Fruit fly (Drosophila melanogaster) S2 (cell line): Measurements from ENCODE around the gene Gip.

Experiments used
- CG8478 ChIP-seq: fragments of >200 bp; optimal IDR thresholded peaks from 2 replicates; lab custom pipeline; 2018
- CTCF ChIP-seq, 2 experiments: fragments of >200 bp; optimal IDR thresholded peaks; 2 replicates each; lab custom pipeline; 2018

Gip gene

dm6 chrX:10333352-10333751, 3.7 kb upstream of the Gip start, which contains the start of gene CG43740:
CG43740 (plus strand) TSS chrX:10333652.
- TF ChIP-seq CG8478 (lab: Kevin White, UChicago), result no peak

- no peak for TF ChIP-seq CTCF (optimal IDR thresholded peaks at IDR 0.05; lab: Kevin White, UChicago)
- no peak for TF ChIP-seq CG8478 (lab: Kevin White, UChicago)
Observed at dm6 chrX:10331718-10332117, 2.0 kb upstream of the Gip start, which contains the start of gene CG15306. CG15306 (minus strand) TSS chrX:10331818.

DNA sequence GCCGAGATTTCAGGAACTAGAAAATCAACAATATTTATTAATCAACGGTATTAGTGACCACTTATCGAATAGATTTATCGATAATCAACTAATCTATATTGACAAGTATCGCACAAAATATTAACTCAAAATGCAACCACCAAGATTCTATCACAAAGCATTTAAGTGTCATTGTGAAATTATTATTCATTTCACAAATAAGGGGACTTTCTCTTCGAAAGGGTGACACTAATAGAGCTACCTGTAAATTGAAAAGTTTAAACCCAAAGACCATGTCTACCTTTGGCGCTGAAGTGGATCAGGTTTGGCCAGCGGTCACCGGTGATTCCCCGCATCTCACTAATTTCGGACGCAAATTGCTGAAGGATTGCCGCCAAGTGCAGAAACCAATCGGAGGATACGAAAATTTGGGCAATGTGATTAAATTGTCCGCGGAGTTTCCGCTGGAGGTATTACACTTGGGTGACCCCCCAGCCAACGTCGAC, 3.3 kb downstream of the Gip start, which contains the start of gene CG2909:
Gene CG2909 (plus strand): TSS at position 119 of the 485 bp plus-strand sequence.
- TF ChIP-seq CG8478 (lab: Kevin White, UChicago) (no peak), CTCF (optimal IDR thresholded peaks at IDR 0.05; lab: Kevin White, UChicago) (no peak)

DNA sequence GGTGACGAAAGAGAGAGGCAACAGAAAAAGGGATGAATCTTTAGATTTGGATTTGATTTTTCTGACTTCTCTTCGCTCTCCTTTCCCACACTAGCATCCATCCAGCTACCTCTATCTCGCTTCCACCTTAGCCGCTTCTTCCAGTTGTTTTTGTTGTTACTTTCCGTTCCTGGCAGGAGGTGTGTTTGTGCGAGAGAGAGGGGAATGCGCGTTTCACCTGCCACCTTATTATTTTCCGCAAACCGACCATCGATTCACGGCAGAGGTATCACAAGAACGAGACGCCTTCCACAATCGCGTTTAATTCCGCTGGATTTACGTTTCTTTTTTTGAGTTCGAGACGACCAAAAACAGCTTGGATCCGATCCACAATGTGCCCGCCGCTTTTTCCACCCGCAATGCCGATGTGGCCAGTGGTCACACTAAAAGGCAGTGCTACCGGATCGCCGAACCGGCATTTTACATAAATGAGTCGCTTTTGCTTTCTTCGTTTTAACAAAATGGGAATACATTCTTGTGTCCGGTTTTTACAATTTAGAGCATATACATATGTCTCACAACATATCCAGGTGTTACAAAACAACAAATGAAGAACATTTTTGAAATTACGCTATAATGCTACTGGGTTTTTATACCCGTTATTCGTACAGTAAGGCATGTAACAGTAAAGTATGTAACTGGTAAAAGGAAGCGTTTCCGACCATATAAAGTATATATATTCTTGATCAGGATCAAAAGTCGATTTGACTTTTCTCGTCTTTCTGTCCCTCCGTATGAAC, 3.9 kb downstream of the Gip start, which contains the start of gene alpha-Man-Ia:
Gene alpha-Man-Ia (minus strand): TSS at position 392 of the 779 bp plus-strand sequence.
- TF ChIP-seq CG8478 (lab: Kevin White, UChicago) (no peak), CTCF (optimal IDR thresholded peaks at IDR 0.05; lab: Kevin White, UChicago) (peak in 1 of 2 experiments; percentile 21)

DNA sequence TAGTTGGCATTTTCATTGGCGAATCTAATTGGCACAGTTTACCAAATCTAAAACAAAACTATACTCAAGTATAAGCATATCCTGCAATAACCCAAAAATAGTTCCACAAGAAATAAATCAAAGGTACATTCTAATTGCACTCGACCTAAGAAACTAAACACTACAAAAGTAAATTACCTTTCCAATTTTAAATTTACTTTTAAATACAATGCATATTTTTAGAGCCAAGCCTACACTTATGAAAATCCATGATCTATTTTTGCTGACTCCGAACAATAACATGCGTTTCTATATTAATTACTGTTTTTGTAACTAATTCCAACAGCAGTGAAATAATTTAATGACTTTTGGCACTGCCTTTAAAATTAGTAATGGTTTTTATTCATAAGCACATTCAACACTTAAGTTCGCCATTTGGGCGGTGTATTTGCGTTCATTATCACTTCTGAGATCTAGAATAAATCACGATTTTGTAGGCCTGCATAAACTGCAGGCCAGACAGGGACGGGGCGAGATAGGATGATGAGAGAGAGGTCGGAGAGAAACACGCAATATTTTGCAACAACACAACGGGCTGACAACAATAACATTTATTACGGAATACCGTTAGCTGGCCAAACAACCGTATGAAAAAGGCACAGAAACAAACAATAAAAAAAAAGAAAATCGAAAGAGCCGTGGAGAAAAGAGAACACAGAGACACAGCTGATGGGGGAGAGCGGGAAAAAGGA, 4.7 kb downstream of the Gip start:
- no peak for TF ChIP-seq CTCF (optimal IDR thresholded peaks at IDR 0.05; lab: Kevin White, UChicago)
- TF ChIP-seq CG8478 (lab: Kevin White, UChicago), result no peak

dm6 chrX:10322292-10322691, 7.4 kb downstream of the Gip start:
- TF ChIP-seq CG8478 (lab: Kevin White, UChicago) (no peak), CTCF (optimal IDR thresholded peaks at IDR 0.05; lab: Kevin White, UChicago) (no peak)

dm6 chrX:10320425-10320978, 9.2 kb downstream of the Gip start:
- TF ChIP-seq CG8478 (lab: Kevin White, UChicago), result no peak
- TF ChIP-seq CTCF (optimal IDR thresholded peaks at IDR 0.05; lab: Kevin White, UChicago), result no peak

- no peak for TF ChIP-seq CTCF (optimal IDR thresholded peaks at IDR 0.05; lab: Kevin White, UChicago)
- TF ChIP-seq CG8478 (lab: Kevin White, UChicago), result no peak
Observed at dm6 chrX:10318962-10319571, 10.6 kb downstream of the Gip start.

DNA sequence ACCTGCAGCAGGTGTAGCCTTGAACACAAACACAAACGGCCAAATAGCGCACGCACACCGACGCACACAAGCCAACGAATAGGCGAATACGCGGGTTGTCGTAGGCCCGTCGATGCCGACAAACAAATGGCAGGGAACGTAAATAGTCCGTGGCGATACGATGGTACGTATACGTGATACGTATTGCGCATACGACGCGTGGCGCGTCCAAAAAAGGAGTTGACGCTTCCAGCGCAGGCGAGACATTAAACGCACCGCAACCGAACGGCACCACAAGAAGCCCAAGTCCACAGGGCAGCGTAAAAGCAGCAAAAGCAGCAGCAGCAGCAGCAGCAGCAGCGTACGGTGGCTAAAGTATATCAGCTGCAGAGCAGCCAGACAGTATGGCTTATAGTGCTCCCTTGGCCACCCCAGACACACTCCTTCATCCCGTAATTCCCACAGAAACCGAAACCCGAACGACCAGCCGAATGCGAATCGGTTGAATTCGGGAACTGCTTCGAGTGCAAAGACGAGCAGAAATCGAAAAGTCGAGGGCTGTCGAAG, 11.2 kb downstream of the Gip start:
- TF ChIP-seq CG8478 (lab: Kevin White, UChicago), result no peak

DNA sequence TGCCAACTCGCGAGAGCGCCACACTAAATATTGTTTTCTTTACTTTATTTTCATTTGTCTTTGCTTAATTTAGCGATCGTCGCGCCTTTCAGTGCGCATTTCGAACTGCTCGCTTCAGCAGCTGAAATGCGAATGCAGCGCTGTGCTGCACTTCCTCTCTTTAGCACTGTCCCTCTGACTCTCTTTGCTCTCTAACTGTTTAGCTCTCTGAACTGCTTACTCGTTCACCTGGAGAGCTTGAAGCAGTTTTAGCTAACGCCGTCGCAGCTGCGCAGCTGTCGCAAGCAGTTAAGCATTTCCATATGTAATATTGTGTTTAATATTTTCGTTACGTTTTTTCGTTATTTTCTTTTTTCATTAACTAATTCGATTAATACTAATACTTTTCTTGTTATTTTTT, 20.7 kb downstream of the Gip start:
- no peak for TF ChIP-seq CTCF (optimal IDR thresholded peaks at IDR 0.05; lab: Kevin White, UChicago)
- no peak for TF ChIP-seq CG8478 (lab: Kevin White, UChicago)

DNA sequence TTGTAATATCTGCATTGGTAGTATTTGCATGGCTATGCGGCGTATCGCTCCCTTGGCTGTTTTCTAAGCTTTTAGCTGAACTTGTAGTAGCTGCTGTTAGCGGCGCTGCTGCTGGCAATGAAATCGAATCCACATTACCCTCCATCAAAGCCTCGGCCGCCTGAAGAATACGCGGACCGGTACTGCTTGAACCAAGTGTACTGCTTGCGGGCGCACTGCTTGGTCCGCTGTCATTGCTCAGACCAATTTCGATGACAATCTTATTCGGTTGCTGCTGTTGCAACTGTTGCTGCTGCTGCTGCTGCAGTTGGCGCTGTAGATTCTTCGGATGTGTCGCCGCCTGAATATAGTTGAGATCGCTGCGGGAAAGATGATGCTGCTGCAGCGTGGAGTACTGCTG, 21.7 kb downstream of the Gip start:
- TF ChIP-seq CG8478 (lab: Kevin White, UChicago), result no peak
- no peak for TF ChIP-seq CTCF (optimal IDR thresholded peaks at IDR 0.05; lab: Kevin White, UChicago)

dm6 chrX:10300140-10300539, 29.5 kb downstream of the Gip start:
- TF ChIP-seq CG8478 (lab: Kevin White, UChicago), result no peak
- no peak for TF ChIP-seq CTCF (optimal IDR thresholded peaks at IDR 0.05; lab: Kevin White, UChicago)

- no peak for TF ChIP-seq CTCF (optimal IDR thresholded peaks at IDR 0.05; lab: Kevin White, UChicago)
- TF ChIP-seq CG8478 (lab: Kevin White, UChicago), result no peak
Observed at dm6 chrX:10290761-10291041, 39.0 kb downstream of the Gip start.
